Worm (Caenorhabditis elegans): ENCODE data around the gene rpl-34.

ce11 chrIV:12244706-12245105 lies 24.1 kb upstream of the rpl-34 start, which contains the start of gene sre-15:
- no peak for TF ChIP-seq ceh-18 (tag; optimal IDR thresholded peaks at IDR 0.05)
- no peak for TF ChIP-seq pqm-1 (tag; optimal IDR thresholded peaks at IDR 0.05)
- no peak for TF ChIP-seq tbx-2 (tag; optimal IDR thresholded peaks at IDR 0.05)
- TF ChIP-seq dmd-4 (tag; optimal IDR thresholded peaks at IDR 0.05; ENCODE audit: borderline replicate concordance): no peak
- TF ChIP-seq dve-1 (tag; optimal IDR thresholded peaks at IDR 0.05): no peak
- TF ChIP-seq gmeb-2 (tag; optimal IDR thresholded peaks at IDR 0.05): no peak
- no peak for TF ChIP-seq ceh-22 (tag; optimal IDR thresholded peaks at IDR 0.05)
- TF ChIP-seq ama-1 (optimal IDR thresholded peaks at IDR 0.05): no peak

Data from whole organism, late embryonic.